Fruit fly (Drosophila melanogaster) whole organism, embryonic: ENCODE data around the gene Cyp313b1.

Source experiments
- Bdp1 ChIP-seq: fragments of 200-800 bp; sonication (Bioruptor generic); optimal IDR thresholded peaks from 3 replicates; lab custom pipeline; 2016; ENCODE audit warnings: missing biosample characterization, missing genetic modification characterization
- Bgb ChIP-seq: fragments of 200-800 bp; sonication (Bioruptor generic); IDR thresholded peaks from 2 replicates; pipeline ENCODE4 v1.3.6; 2022; ENCODE audit warnings: missing biosample characterization, missing genetic modification characterization; ENCODE audit not compliant: partially characterized antibody
- CG10366 ChIP-seq: fragments of 200-800 bp; sonication (Bioruptor generic); IDR thresholded peaks from 2 replicates; pipeline ENCODE4 v1.3.6; 2022; ENCODE audit warnings: missing biosample characterization, missing genetic modification characterization
- CG11504 ChIP-seq: fragments of 200-800 bp; sonication (Bioruptor generic); optimal IDR thresholded peaks from 3 replicates; lab custom pipeline; 2019; ENCODE audit warnings: missing biosample characterization, mild to moderate bottlenecking, missing genetic modification characterization, moderate library complexity
- CG12155 ChIP-seq: fragments of 200-800 bp; sonication (Bioruptor generic); optimal IDR thresholded peaks from 3 replicates; lab custom pipeline; 2016; ENCODE audit warnings: missing biosample characterization, missing genetic modification characterization
- CG12769 ChIP-seq: fragments of 200-800 bp; sonication (Bioruptor generic); optimal IDR thresholded peaks from 2 replicates; lab custom pipeline; 2019; ENCODE audit warnings: missing biosample characterization, mild to moderate bottlenecking, missing genetic modification characterization, moderate library complexity
- CG13296 ChIP-seq: fragments of 200-800 bp; sonication (Bioruptor generic); optimal IDR thresholded peaks from 3 replicates; lab custom pipeline; 2018; ENCODE audit warnings: missing biosample characterization, mild to moderate bottlenecking, missing genetic modification characterization
- CG13424 ChIP-seq: fragments of 200-800 bp; sonication (Bioruptor generic); optimal IDR thresholded peaks from 2 replicates; lab custom pipeline; 2019; ENCODE audit warnings: missing biosample characterization, mild to moderate bottlenecking, missing genetic modification characterization, moderate library complexity
- CG14860 ChIP-seq: fragments of 200-800 bp; sonication (Bioruptor generic); IDR thresholded peaks from 3 replicates; pipeline ENCODE4 v1.3.6; 2022; ENCODE audit warnings: missing biosample characterization, missing genetic modification characterization; ENCODE audit not compliant: partially characterized antibody
- CG16813 ChIP-seq: fragments of 200-800 bp; sonication (Bioruptor generic); IDR thresholded peaks from 3 replicates; pipeline ENCODE4 v1.3.6; 2022; ENCODE audit warnings: missing biosample characterization, missing genetic modification characterization; ENCODE audit not compliant: partially characterized antibody
- CG16863 ChIP-seq: fragments of 200-800 bp; sonication (Bioruptor generic); optimal IDR thresholded peaks from 3 replicates; lab custom pipeline; 2016; ENCODE audit warnings: missing biosample characterization, missing genetic modification characterization
- CG17385 ChIP-seq: fragments of 200-800 bp; sonication (Bioruptor generic); optimal IDR thresholded peaks from 3 replicates; lab custom pipeline; 2018; ENCODE audit warnings: missing biosample characterization, mild to moderate bottlenecking, missing genetic modification characterization
- CG2678 ChIP-seq: fragments of 200-800 bp; sonication (Bioruptor generic); optimal IDR thresholded peaks from 3 replicates; lab custom pipeline; 2019; ENCODE audit warnings: missing biosample characterization, mild to moderate bottlenecking, missing genetic modification characterization, moderate library complexity
- CG31224 ChIP-seq: fragments of 200-800 bp; sonication (Bioruptor generic); IDR thresholded peaks from 2 replicates; pipeline ENCODE4 v1.3.6; 2022; ENCODE audit warnings: missing biosample characterization, missing genetic modification characterization
- CG42726 ChIP-seq: fragments of 200-800 bp; sonication (Bioruptor generic); IDR thresholded peaks from 2 replicates; pipeline ENCODE4 v1.3.6; 2022; ENCODE audit warnings: missing biosample characterization, missing genetic modification characterization; ENCODE audit not compliant: partially characterized antibody
- CG6791 ChIP-seq: fragments of 200-800 bp; sonication (Bioruptor generic); IDR thresholded peaks from 3 replicates; pipeline ENCODE4 v1.3.6; 2022; ENCODE audit warnings: missing biosample characterization, missing genetic modification characterization; ENCODE audit not compliant: partially characterized antibody
- CG7963 ChIP-seq: fragments of 200-800 bp; sonication (Bioruptor generic); IDR thresholded peaks from 3 replicates; pipeline ENCODE4 v1.3.6; 2022; ENCODE audit warnings: missing biosample characterization, missing genetic modification characterization; ENCODE audit not compliant: partially characterized antibody
- CG8290 ChIP-seq, 3 experiments: fragments of 200-800 bp; sonication (Bioruptor generic); optimal IDR thresholded peaks; 2 replicates each; lab custom pipeline; 2016 to 2019; ENCODE audit warnings: missing biosample characterization in 3 of 3, missing genetic modification characterization in 3 of 3, mild to moderate bottlenecking in 2 of 3, moderate library complexity in 1 of 3
- CG8359 ChIP-seq: fragments of 200-800 bp; sonication (Bioruptor generic); optimal IDR thresholded peaks from 2 replicates; lab custom pipeline; 2017; ENCODE audit warnings: missing biosample characterization, mild to moderate bottlenecking, missing genetic modification characterization, borderline replicate concordance
- CG9876 ChIP-seq: fragments of 200-800 bp; sonication (Bioruptor generic); optimal IDR thresholded peaks from 2 replicates; lab custom pipeline; 2016; ENCODE audit warnings: missing biosample characterization, missing genetic modification characterization
- Doc2 ChIP-seq: fragments of 200-800 bp; sonication (Bioruptor generic); IDR thresholded peaks from 2 replicates; pipeline ENCODE4 v1.3.6; 2022; ENCODE audit warnings: missing biosample characterization, missing genetic modification characterization
- Elba2 ChIP-seq: fragments of 200-800 bp; sonication (Bioruptor generic); optimal IDR thresholded peaks from 3 replicates; lab custom pipeline; 2016; ENCODE audit warnings: missing biosample characterization, missing genetic modification characterization
- HHEX ChIP-seq: fragments of 200-800 bp; sonication (Bioruptor generic); optimal IDR thresholded peaks from 3 replicates; lab custom pipeline; 2017; ENCODE audit warnings: missing biosample characterization, mild to moderate bottlenecking, missing genetic modification characterization, missing genetic modification reagents
- HLH4C ChIP-seq: fragments of 200-800 bp; sonication (Bioruptor generic); IDR thresholded peaks from 3 replicates; pipeline ENCODE4 v1.3.6; 2022; ENCODE audit warnings: missing biosample characterization, missing genetic modification characterization; ENCODE audit not compliant: partially characterized antibody
- HmgZ ChIP-seq: fragments of 200-800 bp; sonication (Bioruptor generic); optimal IDR thresholded peaks from 2 replicates; lab custom pipeline; 2018; ENCODE audit warnings: missing biosample characterization, mild to moderate bottlenecking, missing genetic modification characterization
- Hmr ChIP-seq: fragments of 200-800 bp; sonication (Bioruptor generic); optimal IDR thresholded peaks from 3 replicates; lab custom pipeline; 2017; ENCODE audit warnings: mild to moderate bottlenecking, missing biosample characterization, missing genetic modification reagents, missing genetic modification characterization
- Hr78 ChIP-seq, 2 experiments: fragments of 200-800 bp in 1 of 2; fragments of >200 bp in 1 of 2; sonication (Bioruptor generic) in 1 of 2; optimal IDR thresholded peaks; 2 replicates each; lab custom pipeline; 2017 to 2019; ENCODE audit warnings: missing biosample characterization in 2 of 2, missing genetic modification characterization in 2 of 2, mild to moderate bottlenecking in 1 of 2, moderate library complexity in 1 of 2
- Jarid2 ChIP-seq: fragments of 200-800 bp; sonication (Bioruptor generic); optimal IDR thresholded peaks from 3 replicates; lab custom pipeline; 2017; ENCODE audit warnings: mild to moderate bottlenecking, missing biosample characterization, missing genetic modification reagents, missing genetic modification characterization
- Med ChIP-seq: fragments of 200-800 bp; sonication (Bioruptor generic); peaks from one replicate; lab custom pipeline; 2016; ENCODE audit warnings: missing biosample characterization, missing genetic modification characterization, mild to moderate bottlenecking, inconsistent platforms, moderate library complexity
- Optix ChIP-seq: fragments of 200-800 bp; sonication (Bioruptor generic); IDR thresholded peaks from 3 replicates; pipeline ENCODE4 v1.3.6; 2022; ENCODE audit warnings: missing biosample characterization, missing genetic modification characterization
- Pdp1 ChIP-seq, 2 experiments: fragments of 200-800 bp; sonication (Bioruptor generic); optimal IDR thresholded peaks; 3 replicates each; lab custom pipeline; 2016; ENCODE audit warnings: missing biosample characterization in 2 of 2, missing genetic modification characterization in 2 of 2, mild to moderate bottlenecking in 1 of 2, moderate library complexity in 1 of 2
- Scr ChIP-seq: fragments of 200-800 bp; sonication (Bioruptor generic); IDR thresholded peaks from 2 replicates; pipeline ENCODE4 v1.3.6; 2022; ENCODE audit warnings: missing biosample characterization, missing genetic modification characterization; ENCODE audit not compliant: partially characterized antibody
- abd-A ChIP-seq: fragments of 200-800 bp; sonication (Bioruptor generic); optimal IDR thresholded peaks from 3 replicates; lab custom pipeline; 2019; ENCODE audit warnings: missing biosample characterization, mild to moderate bottlenecking, missing genetic modification characterization, moderate library complexity
- amos ChIP-seq: fragments of 200-800 bp; sonication (Bioruptor generic); IDR thresholded peaks from 2 replicates; pipeline ENCODE4 v1.3.6; 2022; ENCODE audit warnings: missing biosample characterization, missing genetic modification characterization; ENCODE audit not compliant: partially characterized antibody
- gt ChIP-seq: fragments of 200-800 bp; sonication (Bioruptor generic); IDR thresholded peaks from 2 replicates; pipeline ENCODE4 v1.3.6; 2022; ENCODE audit warnings: missing biosample characterization, missing genetic modification characterization
- hb ChIP-seq: fragments of 200-800 bp; sonication (Bioruptor generic); IDR thresholded peaks from 3 replicates; pipeline ENCODE4 v1.3.6; 2022; ENCODE audit warnings: missing biosample characterization, missing genetic modification characterization; ENCODE audit not compliant: partially characterized antibody
- hbn ChIP-seq: fragments of 200-800 bp; sonication (Bioruptor generic); IDR thresholded peaks from 2 replicates; pipeline ENCODE4 v1.3.6; 2022; ENCODE audit warnings: missing biosample characterization, missing genetic modification characterization; ENCODE audit not compliant: partially characterized antibody
- inv ChIP-seq: fragments of 200-800 bp; sonication (Bioruptor generic); IDR thresholded peaks from 2 replicates; pipeline ENCODE4 v1.3.6; 2022; ENCODE audit warnings: missing biosample characterization, missing genetic modification characterization; ENCODE audit not compliant: partially characterized antibody
- knrl ChIP-seq: fragments of 200-800 bp; sonication (Bioruptor generic); IDR thresholded peaks from 3 replicates; pipeline ENCODE4 v1.3.6; 2022; ENCODE audit warnings: missing biosample characterization, missing genetic modification characterization; ENCODE audit not compliant: partially characterized antibody
- salm ChIP-seq: fragments of 200-800 bp; sonication (Bioruptor generic); optimal IDR thresholded peaks from 2 replicates; lab custom pipeline; 2018; ENCODE audit warnings: missing biosample characterization, mild to moderate bottlenecking, missing genetic modification characterization
- sd ChIP-seq: fragments of 200-800 bp; sonication (Bioruptor generic); optimal IDR thresholded peaks from 3 replicates; lab custom pipeline; 2018; ENCODE audit warnings: missing biosample characterization, mild to moderate bottlenecking, missing genetic modification characterization, moderate library complexity
- sna ChIP-seq: fragments of 200-800 bp; sonication (Bioruptor generic); IDR thresholded peaks from 2 replicates; pipeline ENCODE4 v1.3.6; 2022; ENCODE audit warnings: missing biosample characterization, missing genetic modification characterization; ENCODE audit not compliant: partially characterized antibody
- unc-4 ChIP-seq: fragments of 200-800 bp; sonication (Bioruptor generic); IDR thresholded peaks from 2 replicates; pipeline ENCODE4 v1.3.6; 2022; ENCODE audit warnings: missing biosample characterization, missing genetic modification characterization; ENCODE audit not compliant: partially characterized antibody
- vvl ChIP-seq: fragments of 200-800 bp; sonication (Bioruptor generic); IDR thresholded peaks from 2 replicates; pipeline ENCODE4 v1.3.6; 2022; ENCODE audit warnings: missing biosample characterization, missing genetic modification characterization
- wek ChIP-seq: fragments of 200-800 bp; sonication (Bioruptor generic); optimal IDR thresholded peaks from 3 replicates; lab custom pipeline; 2018; ENCODE audit warnings: missing biosample characterization, mild to moderate bottlenecking, missing genetic modification characterization, moderate library complexity

Cyp313b1 gene

dm6 chr3R:8668024-8668856 is 22.8 kb upstream of the Cyp313b1 start (continued):
- peak; percentile 44; the same call in 1 of the 2 replicates for TF ChIP-seq sna (GFP tag; lab: Robert Waterston, UW)
- no peak for TF ChIP-seq CG13296 (GFP tag; lab: Kevin White, UChicago)
- peak; percentile 2 for TF ChIP-seq CG17385 (GFP tag; lab: Kevin White, UChicago)
- TF ChIP-seq CG11504 (tag; lab: Kevin White, UChicago) = peak; percentile 7
- TF ChIP-seq CG12769 = peak; percentile 2
- peak; percentile 79 for TF ChIP-seq amos (GFP tag; lab: Robert Waterston, UW)
- no peak for TF ChIP-seq Jarid2 (GFP tag; lab: Kevin White, UChicago)
- no peak for TF ChIP-seq gt (GFP tag; lab: Robert Waterston, UW)
- TF ChIP-seq CG6791 (GFP tag; lab: Robert Waterston, UW) = peak; percentile 95
- TF ChIP-seq CG16863 (GFP tag; lab: Kevin White, UChicago) = no peak
- peak; percentile 52 for TF ChIP-seq CG14860 (GFP tag; lab: Robert Waterston, UW)
- peak; percentile 93 for TF ChIP-seq abd-A
- TF ChIP-seq CG9876 (GFP tag; lab: Kevin White, UChicago) = no peak
- TF ChIP-seq unc-4 (GFP tag; lab: Robert Waterston, UW) = peak; percentile 44; the same call in 1 of the 2 replicates
- TF ChIP-seq HLH4C (GFP tag; lab: Robert Waterston, UW) = peak; percentile 53
- TF ChIP-seq CG13424 (tag; lab: Kevin White, UChicago) = no peak
- TF ChIP-seq sd (tag; lab: Kevin White, UChicago) = peak; percentile 42
- peak; percentile 76 for TF ChIP-seq Med (GFP tag; lab: Kevin White, UChicago)
- no peak for TF ChIP-seq Hmr (GFP tag; lab: Kevin White, UChicago)
- no peak for TF ChIP-seq HHEX (GFP tag; lab: Kevin White, UChicago)
- TF ChIP-seq Optix = no peak
- TF ChIP-seq CG10366 (GFP tag; lab: Robert Waterston, UW) = no peak
- no peak for TF ChIP-seq HmgZ (tag; lab: Kevin White, UChicago)
- TF ChIP-seq vvl = peak; percentile 67
- peak; percentile 98 for TF ChIP-seq Bdp1 (GFP tag; lab: Kevin White, UChicago)
- peak; percentile 94 for TF ChIP-seq CG42726 (GFP tag; lab: Robert Waterston, UW)
- TF ChIP-seq Elba2 = no peak
- peak; percentile 36 for TF ChIP-seq knrl (GFP tag; lab: Robert Waterston, UW)
- TF ChIP-seq Bgb (GFP tag; lab: Robert Waterston, UW) = peak; percentile 70
- TF ChIP-seq CG31224 (GFP tag; lab: Robert Waterston, UW) = no peak
- TF ChIP-seq Pdp1 (GFP tag; optimal IDR thresholded peaks at IDR 0.05; lab: Kevin White, UChicago) = peak in 1 of 2 experiments; percentile 96
- no peak for TF ChIP-seq CG8359 (GFP tag; lab: Kevin White, UChicago)
- TF ChIP-seq CG16813 = peak; percentile 48
- TF ChIP-seq CG12155 (GFP tag; lab: Kevin White, UChicago) = no peak
- peak; percentile 68 for TF ChIP-seq hb (GFP tag; lab: Robert Waterston, UW)
- TF ChIP-seq inv (GFP tag; lab: Robert Waterston, UW) = peak; percentile 24
- TF ChIP-seq salm = no peak
- no peak for TF ChIP-seq CG8290 (GFP tag; optimal IDR thresholded peaks at IDR 0.05; lab: Kevin White, UChicago)
- TF ChIP-seq CG8290 (tag; optimal IDR thresholded peaks at IDR 0.05; lab: Kevin White, UChicago) = peak in 1 of 2 experiments; percentile 23
- TF ChIP-seq hbn (GFP tag; lab: Robert Waterston, UW) = peak; percentile 37; the same call in 1 of the 2 replicates
- TF ChIP-seq Scr (GFP tag; lab: Robert Waterston, UW) = peak; percentile 60; the same call in 1 of the 2 replicates
- peak; percentile 16 for TF ChIP-seq CG2678 (tag; lab: Kevin White, UChicago)
- TF ChIP-seq Doc2 (GFP tag; lab: Robert Waterston, UW) = no peak
- peak; percentile 9 for TF ChIP-seq wek (GFP tag; lab: Kevin White, UChicago)
- peak; percentile 89 for TF ChIP-seq CG7963 (GFP tag; lab: Robert Waterston, UW)
- peak in 1 of 2 experiments; percentile 71 for TF ChIP-seq Hr78 (GFP tag; optimal IDR thresholded peaks at IDR 0.05; lab: Kevin White, UChicago)
